Worm (Caenorhabditis elegans) whole organism, midembryonic: ENCODE measurements around the gene Y48A6B.3.

Experiments
- T22C8.4 ChIP-seq: fragments of 200-800 bp; sonication (Bioruptor generic); IDR thresholded peaks from 2 replicates; pipeline ENCODE4 v1.3.6; 2022; ENCODE audit warnings: missing genetic modification characterization, missing compliant biosample characterization
- cog-1 ChIP-seq: sonication (generic microtip); optimal IDR thresholded peaks from 2 replicates; lab custom pipeline; 2016; ENCODE audit warnings: missing genetic modification characterization, missing compliant biosample characterization
- flt-1 ChIP-seq: fragments of 200-800 bp; sonication (Bioruptor generic); IDR thresholded peaks from 2 replicates; pipeline ENCODE4 v1.3.6; 2022; ENCODE audit warnings: missing genetic modification characterization, missing compliant biosample characterization
- klf-2 ChIP-seq: fragments of 200-800 bp; sonication (Bioruptor generic); conservative IDR thresholded peaks from 2 replicates; pipeline ENCODE4 v1.3.6; 2022; ENCODE audit warnings: missing genetic modification reagents, missing genetic modification characterization, missing compliant biosample characterization
- med-1 ChIP-seq: sonication (generic microtip); optimal IDR thresholded peaks from 2 replicates; lab custom pipeline; 2017; ENCODE audit warnings: missing genetic modification characterization, mild to moderate bottlenecking, missing compliant biosample characterization, antibody characterized with exemption, missing genetic modification reagents; ENCODE audit not compliant: insufficient read depth
- ref-1 ChIP-seq: fragments of 200-800 bp; sonication (Bioruptor generic); conservative IDR thresholded peaks from 2 replicates; pipeline ENCODE4 v1.3.6; 2022; ENCODE audit warnings: missing genetic modification reagents, missing genetic modification characterization, missing compliant biosample characterization
- tab-1 ChIP-seq: fragments of 200-800 bp; sonication (Bioruptor generic); IDR thresholded peaks from 2 replicates; pipeline ENCODE4 v1.3.6; 2022; ENCODE audit warnings: missing genetic modification characterization, missing compliant biosample characterization
- ztf-23 ChIP-seq: fragments of 200-800 bp; sonication (Bioruptor generic); IDR thresholded peaks from 2 replicates; pipeline ENCODE4 v1.3.6; 2022; ENCODE audit warnings: missing genetic modification reagents, missing genetic modification characterization, missing compliant biosample characterization

- TF ChIP-seq ztf-23 (GFP tag; lab: Robert Waterston, UW) (no peak), flt-1 (GFP tag; lab: Robert Waterston, UW) (no peak), T22C8.4 (GFP tag; lab: Robert Waterston, UW) (no peak), cog-1 (tag; lab: Kevin White, UChicago) (no peak), klf-2 (GFP tag; lab: Robert Waterston, UW) (no peak), tab-1 (GFP tag; lab: Robert Waterston, UW) (no peak), med-1 (GFP tag; lab: Kevin White, UChicago) (no peak), ref-1 (GFP tag; lab: Robert Waterston, UW) (no peak)
These were observed 4.2 kb downstream of the Y48A6B.3 start, which contains the start of gene kvs-4 for ce11 chrIII:11012264-11012663.
